Worm (Caenorhabditis elegans): ENCODE measurements around the gene hadb-1.

DNA sequence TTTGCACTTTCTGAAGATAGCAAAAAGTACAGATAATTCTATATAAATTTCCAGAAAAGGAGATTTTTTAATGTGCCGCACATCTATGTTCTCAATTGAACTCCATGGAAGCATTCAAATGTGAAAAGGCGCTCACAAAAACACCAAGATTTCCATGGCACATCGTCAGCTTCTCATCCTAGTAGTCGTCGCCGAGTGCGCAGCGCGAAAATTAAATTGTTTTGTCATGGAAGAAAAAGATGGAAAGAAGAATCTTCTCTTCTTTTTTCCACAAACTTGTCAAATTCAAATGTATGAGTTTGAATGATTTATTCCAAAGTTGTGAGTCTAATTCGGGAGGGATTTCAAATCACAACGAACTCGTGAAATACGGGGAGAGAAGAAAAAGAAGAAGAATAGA is 49.1 kb upstream of the hadb-1 start:
- TF ChIP-seq ceh-82 (tag; optimal IDR thresholded peaks at IDR 0.05) (no peak), ama-1 (optimal IDR thresholded peaks at IDR 0.05) (no peak), skn-1 (tag; optimal IDR thresholded peaks at IDR 0.05) (no peak), lin-39 (tag; optimal IDR thresholded peaks at IDR 0.05) (no peak), nhr-77 (tag; optimal IDR thresholded peaks at IDR 0.05) (no peak), blmp-1 (tag; optimal IDR thresholded peaks at IDR 0.05; ENCODE audit: insufficient read depth) (no peak), nhr-12 (tag; optimal IDR thresholded peaks at IDR 0.05) (no peak), elt-3 (tag; optimal IDR thresholded peaks at IDR 0.05) (no peak), egl-27 (tag; optimal IDR thresholded peaks at IDR 0.05) (no peak), mdl-1 (tag; optimal IDR thresholded peaks at IDR 0.05) (no peak), snpc-4 (tag; optimal IDR thresholded peaks at IDR 0.05) (no peak), lsy-2 (tag; optimal IDR thresholded peaks at IDR 0.05) (no peak), lin-13 (GFP tag; optimal IDR thresholded peaks at IDR 0.05) (no peak), fos-1 (tag; optimal IDR thresholded peaks at IDR 0.05) (no peak)
